Worm (Caenorhabditis elegans): ENCODE results near the gene srg-37.

The srg-37 gene

ce11 chrX:14234932-14235331 lies at the start of gene srg-37:
Gene srg-37, minus strand, starts transcription at chrX:14235032.
- no peak for TF ChIP-seq eyg-1 (tag; optimal IDR thresholded peaks at IDR 0.05)
- no peak for TF ChIP-seq hlh-30 (tag; optimal IDR thresholded peaks at IDR 0.05; ENCODE audit: insufficient read depth)
- no peak for TF ChIP-seq ceh-6 (GFP tag; optimal IDR thresholded peaks at IDR 0.05)
- no peak for TF ChIP-seq pros-1 (tag; optimal IDR thresholded peaks at IDR 0.05)
- TF ChIP-seq K02D7.2 (tag; optimal IDR thresholded peaks at IDR 0.05): no peak

DNA sequence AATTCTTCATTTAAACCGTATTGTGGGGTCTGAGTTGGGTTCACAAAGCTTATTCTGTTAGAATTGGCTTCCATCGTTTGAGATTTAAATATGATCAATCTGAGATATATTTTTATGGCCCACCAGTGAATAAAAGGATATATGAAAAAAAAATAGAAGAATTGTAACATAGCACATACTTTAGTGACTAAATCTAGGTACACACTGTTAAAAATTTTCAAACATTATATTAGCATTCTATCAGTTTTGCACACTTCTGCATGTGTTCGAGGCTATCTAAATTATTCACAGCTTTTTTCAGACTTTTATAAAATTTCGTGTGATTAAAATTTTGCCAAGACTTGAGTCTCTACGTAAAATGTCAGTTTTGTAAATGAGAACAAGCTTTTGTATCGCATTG lies 46.7 kb upstream of the srg-37 start, which contains the start of gene E02H4.2:
Gene E02H4.2 (minus strand): TSS at position 101 of the 400 bp plus-strand sequence.
- no peak for TF ChIP-seq ceh-19 (GFP tag; optimal IDR thresholded peaks at IDR 0.05)
- TF ChIP-seq lin-11 (tag; optimal IDR thresholded peaks at IDR 0.05): no peak
- TF ChIP-seq syd-9 (tag; optimal IDR thresholded peaks at IDR 0.05): no peak
- TF ChIP-seq sox-4 (tag; optimal IDR thresholded peaks at IDR 0.05): no peak
- no peak for TF ChIP-seq ceh-45 (GFP tag; IDR thresholded peaks at IDR 0.05)
- no peak for TF ChIP-seq mec-3 (tag; optimal IDR thresholded peaks at IDR 0.05; ENCODE audit: borderline replicate concordance)
- no peak for TF ChIP-seq pag-3 (tag; optimal IDR thresholded peaks at IDR 0.05; ENCODE audit: borderline replicate concordance)
- no peak for TF ChIP-seq tbx-2 (tag; optimal IDR thresholded peaks at IDR 0.05)
- no peak for TF ChIP-seq ceh-2 (tag; optimal IDR thresholded peaks at IDR 0.05)
- TF ChIP-seq K02D7.2 (tag; optimal IDR thresholded peaks at IDR 0.05): no peak

ce11 chrX:14267781-14268180 lies 32.9 kb upstream of the srg-37 start, which contains the start of gene del-1:
Gene del-1, plus strand, starts transcription at chrX:14268081.
- TF ChIP-seq pros-1 (tag; optimal IDR thresholded peaks at IDR 0.05): no peak
- TF ChIP-seq pax-1 (tag; optimal IDR thresholded peaks at IDR 0.05): no peak
- no peak for TF ChIP-seq ceh-18 (tag; optimal IDR thresholded peaks at IDR 0.05)
- TF ChIP-seq unc-42 (tag; optimal IDR thresholded peaks at IDR 0.05): no peak
- TF ChIP-seq ceh-45 (GFP tag; IDR thresholded peaks at IDR 0.05): no peak
- TF ChIP-seq C08G9.2 (tag; optimal IDR thresholded peaks at IDR 0.05): no peak
- no peak for TF ChIP-seq hlh-15 (tag; optimal IDR thresholded peaks at IDR 0.05)
- TF ChIP-seq ceh-24 (tag; optimal IDR thresholded peaks at IDR 0.05): no peak
- TF ChIP-seq ceh-34 (tag; optimal IDR thresholded peaks at IDR 0.05): no peak
- no peak for TF ChIP-seq pag-3 (tag; optimal IDR thresholded peaks at IDR 0.05; ENCODE audit: borderline replicate concordance)
- TF ChIP-seq K09A11.1 (tag; optimal IDR thresholded peaks at IDR 0.05; ENCODE audit: insufficient read depth): no peak
- no peak for TF ChIP-seq sdc-2 (tag; optimal IDR thresholded peaks at IDR 0.05)
- no peak for TF ChIP-seq nfya-1 (tag; optimal IDR thresholded peaks at IDR 0.05)
- TF ChIP-seq ceh-22 (tag; optimal IDR thresholded peaks at IDR 0.05): no peak
- TF ChIP-seq Y22D7AL.16 (tag; optimal IDR thresholded peaks at IDR 0.05): no peak
- no peak for TF ChIP-seq ceh-6 (GFP tag; optimal IDR thresholded peaks at IDR 0.05)
- no peak for TF ChIP-seq npax-4 (tag; optimal IDR thresholded peaks at IDR 0.05)
- TF ChIP-seq hlh-8 (tag; optimal IDR thresholded peaks at IDR 0.05): no peak
- no peak for TF ChIP-seq ceh-31 (tag; optimal IDR thresholded peaks at IDR 0.05)
- no peak for TF ChIP-seq unc-55 (GFP tag; optimal IDR thresholded peaks at IDR 0.05)

ce11 chrX:14267170-14267569 lies 32.3 kb upstream of the srg-37 start:
- TF ChIP-seq elt-4 (tag; optimal IDR thresholded peaks at IDR 0.05): no peak

DNA sequence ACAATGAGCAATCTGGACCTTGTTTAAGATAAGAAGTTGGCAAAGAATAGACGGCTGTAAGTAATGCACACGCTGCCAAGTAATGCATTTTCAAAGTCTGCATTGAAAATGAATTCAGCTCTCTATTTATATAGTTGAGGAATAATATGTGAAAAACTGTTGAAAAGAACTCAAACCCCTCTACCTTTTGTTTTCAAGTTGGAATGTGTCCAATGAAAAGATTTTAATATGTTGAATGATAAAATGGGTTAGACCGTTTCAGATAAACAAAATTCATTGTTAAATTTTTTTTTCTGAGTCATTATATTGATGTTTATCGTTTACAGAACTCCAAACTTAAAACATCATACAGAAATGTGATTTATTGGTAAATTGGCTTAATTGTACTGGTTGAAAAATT lies 28.6 kb upstream of the srg-37 start, which contains the start of gene E02H4.8:
Gene E02H4.8 (minus strand): TSS at position 101 of the 400 bp plus-strand sequence.
- TF ChIP-seq sox-4 (tag; optimal IDR thresholded peaks at IDR 0.05) (no peak), tbx-7 (tag; optimal IDR thresholded peaks at IDR 0.05) (no peak), ets-4 (tag; optimal IDR thresholded peaks at IDR 0.05) (no peak), pag-3 (tag; optimal IDR thresholded peaks at IDR 0.05; ENCODE audit: borderline replicate concordance) (no peak), fkh-10 (GFP tag; optimal IDR thresholded peaks at IDR 0.05) (no peak), dve-1 (tag; optimal IDR thresholded peaks at IDR 0.05) (no peak), nhr-232 (tag; optimal IDR thresholded peaks at IDR 0.05) (no peak), ceh-2 (tag; optimal IDR thresholded peaks at IDR 0.05) (no peak), npax-4 (tag; optimal IDR thresholded peaks at IDR 0.05) (no peak), F13H6.1 (tag; optimal IDR thresholded peaks at IDR 0.05) (no peak), eyg-1 (tag; optimal IDR thresholded peaks at IDR 0.05) (no peak), tbx-2 (tag; optimal IDR thresholded peaks at IDR 0.05) (no peak)
